Fruit fly (Drosophila melanogaster) whole organism, embryonic: ENCODE data around the gene CG31928.

Experiments
- Adf1 ChIP-seq: fragments of 200-800 bp; sonication (Bioruptor generic); IDR thresholded peaks from 2 replicates; pipeline ENCODE4 v1.3.6; 2022; ENCODE audit warnings: missing biosample characterization, missing genetic modification characterization
- Awh ChIP-seq: fragments of 200-800 bp; sonication (Bioruptor generic); IDR thresholded peaks from 2 replicates; pipeline ENCODE4, ENCODE4 v1.3.6; 2022; ENCODE audit warnings: missing biosample characterization, missing genetic modification characterization
- BEAF-32 ChIP-seq: fragments of 200-800 bp; sonication (Bioruptor generic); optimal IDR thresholded peaks from 3 replicates; lab custom pipeline; 2017; ENCODE audit warnings: missing biosample characterization, missing genetic modification characterization, mild to moderate bottlenecking, moderate library complexity, missing genetic modification reagents
- CG10462 ChIP-seq: fragments of 200-800 bp; sonication (Bioruptor generic); optimal IDR thresholded peaks from 2 replicates; lab custom pipeline; 2016; ENCODE audit warnings: missing biosample characterization, missing genetic modification characterization
- CG10654 ChIP-seq: fragments of 200-800 bp; sonication (Bioruptor generic); optimal IDR thresholded peaks from 2 replicates; lab custom pipeline; 2016; ENCODE audit warnings: missing biosample characterization, missing genetic modification characterization
- CG11085 ChIP-seq: fragments of 200-800 bp; sonication (Bioruptor generic); IDR thresholded peaks from 2 replicates; pipeline ENCODE4 v1.3.6; 2022; ENCODE audit warnings: missing biosample characterization, missing genetic modification characterization
- CG13424 ChIP-seq: fragments of 200-800 bp; sonication (Bioruptor generic); optimal IDR thresholded peaks from 2 replicates; lab custom pipeline; 2019; ENCODE audit warnings: missing biosample characterization, mild to moderate bottlenecking, missing genetic modification characterization, moderate library complexity
- CG14860 ChIP-seq: fragments of 200-800 bp; sonication (Bioruptor generic); IDR thresholded peaks from 3 replicates; pipeline ENCODE4 v1.3.6; 2022; ENCODE audit warnings: missing biosample characterization, missing genetic modification characterization; ENCODE audit not compliant: partially characterized antibody
- CG1792 ChIP-seq: fragments of 200-800 bp; sonication (Bioruptor generic); optimal IDR thresholded peaks from 2 replicates; lab custom pipeline; 2016; ENCODE audit warnings: missing biosample characterization, missing genetic modification characterization
- CG18011 ChIP-seq: fragments of 200-800 bp; sonication (Bioruptor generic); optimal IDR thresholded peaks from 2 replicates; lab custom pipeline; 2017; ENCODE audit warnings: missing biosample characterization, missing genetic modification characterization, mild to moderate bottlenecking, moderate library complexity, missing genotype
- CG31224 ChIP-seq: fragments of 200-800 bp; sonication (Bioruptor generic); IDR thresholded peaks from 2 replicates; pipeline ENCODE4 v1.3.6; 2022; ENCODE audit warnings: missing biosample characterization, missing genetic modification characterization
- CG5180 ChIP-seq: fragments of 200-800 bp; sonication (Bioruptor generic); optimal IDR thresholded peaks from 3 replicates; lab custom pipeline; 2017; ENCODE audit warnings: missing biosample characterization, missing genetic modification characterization, mild to moderate bottlenecking, moderate library complexity, missing genetic modification reagents
- CG6175 ChIP-seq: fragments of 200-800 bp; sonication (Bioruptor generic); IDR thresholded peaks from 3 replicates; pipeline ENCODE4 v1.3.6; 2022; ENCODE audit warnings: missing biosample characterization, missing genetic modification characterization
- CG7357 ChIP-seq: fragments of 200-800 bp; sonication (Bioruptor generic); IDR thresholded peaks from 3 replicates; pipeline ENCODE4 v1.3.6; 2022; ENCODE audit warnings: missing biosample characterization, missing genetic modification characterization
- CG7556 ChIP-seq: fragments of 200-800 bp; sonication (Bioruptor generic); optimal IDR thresholded peaks from 2 replicates; lab custom pipeline; 2017; ENCODE audit warnings: missing biosample characterization, mild to moderate bottlenecking, missing genetic modification characterization
- CG8944 ChIP-seq: fragments of 200-800 bp; sonication (Bioruptor generic); optimal IDR thresholded peaks from 3 replicates; lab custom pipeline; 2016; ENCODE audit warnings: missing biosample characterization, missing genetic modification characterization
- CTCF ChIP-seq: fragments of 200-800 bp; sonication (Bioruptor generic); optimal IDR thresholded peaks from 2 replicates; lab custom pipeline; 2017; ENCODE audit warnings: missing biosample characterization, mild to moderate bottlenecking, missing genetic modification characterization, moderate library complexity
- D19B ChIP-seq: fragments of 200-800 bp; sonication (Bioruptor generic); optimal IDR thresholded peaks from 2 replicates; lab custom pipeline; 2017; ENCODE audit warnings: missing biosample characterization, mild to moderate bottlenecking, missing genetic modification characterization
- Dip2 ChIP-seq: fragments of 200-800 bp; sonication (Bioruptor generic); IDR thresholded peaks from 2 replicates; pipeline ENCODE4 v1.3.6; 2022; ENCODE audit warnings: missing biosample characterization, missing genetic modification characterization
- Drgx ChIP-seq: fragments of 200-800 bp; sonication (Bioruptor generic); IDR thresholded peaks from 2 replicates; pipeline ENCODE4 v1.3.6; 2022; ENCODE audit warnings: missing biosample characterization, missing genetic modification characterization
- HHEX ChIP-seq: fragments of 200-800 bp; sonication (Bioruptor generic); optimal IDR thresholded peaks from 3 replicates; lab custom pipeline; 2017; ENCODE audit warnings: missing biosample characterization, mild to moderate bottlenecking, missing genetic modification characterization, missing genetic modification reagents
- MESR4 ChIP-seq: fragments of 200-800 bp; sonication (Bioruptor generic); optimal IDR thresholded peaks from 2 replicates; lab custom pipeline; 2018; ENCODE audit warnings: missing biosample characterization, mild to moderate bottlenecking, missing genetic modification characterization, moderate library complexity
- Neu2 ChIP-seq: fragments of 200-800 bp; sonication (Bioruptor generic); optimal IDR thresholded peaks from 3 replicates; lab custom pipeline; 2016; ENCODE audit warnings: missing biosample characterization, missing genetic modification characterization, borderline replicate concordance
- Optix ChIP-seq: fragments of 200-800 bp; sonication (Bioruptor generic); IDR thresholded peaks from 3 replicates; pipeline ENCODE4 v1.3.6; 2022; ENCODE audit warnings: missing biosample characterization, missing genetic modification characterization
- Usf ChIP-seq: fragments of 200-800 bp; sonication (Bioruptor generic); optimal IDR thresholded peaks from 2 replicates; lab custom pipeline; 2017; ENCODE audit warnings: missing genotype, missing biosample characterization, missing genetic modification characterization
- abd-A ChIP-seq: fragments of 200-800 bp; sonication (Bioruptor generic); optimal IDR thresholded peaks from 3 replicates; lab custom pipeline; 2019; ENCODE audit warnings: missing biosample characterization, mild to moderate bottlenecking, missing genetic modification characterization, moderate library complexity
- ci ChIP-seq: fragments of 200-800 bp; sonication (Bioruptor generic); IDR thresholded peaks from 3 replicates; pipeline ENCODE4 v1.3.6; 2022; ENCODE audit warnings: missing biosample characterization, missing genetic modification characterization
- da ChIP-seq: fragments of 200-800 bp; sonication (Bioruptor generic); optimal IDR thresholded peaks from 2 replicates; lab custom pipeline; 2016; ENCODE audit warnings: missing biosample characterization, missing genetic modification characterization
- dpn ChIP-seq, 2 experiments: fragments of 200-800 bp; sonication (Bioruptor generic); optimal IDR thresholded peaks; 3 replicates each; lab custom pipeline; 2016; ENCODE audit warnings: missing biosample characterization in 2 of 2, missing genetic modification characterization in 2 of 2
- fd3F ChIP-seq: fragments of 200-800 bp; sonication (Bioruptor generic); optimal IDR thresholded peaks from 2 replicates; lab custom pipeline; 2018; ENCODE audit warnings: missing biosample characterization, mild to moderate bottlenecking, missing genetic modification characterization, moderate library complexity
- ftz-f1 ChIP-seq: fragments of 200-800 bp; sonication (Bioruptor generic); optimal IDR thresholded peaks from 2 replicates; lab custom pipeline; 2016; ENCODE audit warnings: missing biosample characterization, missing genetic modification characterization
- hth ChIP-seq: fragments of >200 bp; optimal IDR thresholded peaks from 2 replicates; lab custom pipeline; 2017; ENCODE audit warnings: inconsistent platforms
- kah ChIP-seq: fragments of 200-800 bp; sonication (Bioruptor generic); optimal IDR thresholded peaks from 2 replicates; lab custom pipeline; 2018; ENCODE audit warnings: missing biosample characterization, mild to moderate bottlenecking, missing genetic modification characterization
- knrl ChIP-seq: fragments of 200-800 bp; sonication (Bioruptor generic); IDR thresholded peaks from 3 replicates; pipeline ENCODE4 v1.3.6; 2022; ENCODE audit warnings: missing biosample characterization, missing genetic modification characterization; ENCODE audit not compliant: partially characterized antibody
- nerfin-2 ChIP-seq: fragments of 200-800 bp; sonication (Bioruptor generic); IDR thresholded peaks from 2 replicates; pipeline ENCODE4 v1.3.6; 2022; ENCODE audit warnings: missing biosample characterization, missing genetic modification characterization; ENCODE audit not compliant: partially characterized antibody
- pan ChIP-seq, 4 experiments: fragments of >200 bp in 3 of 4; fragments of 200-800 bp in 1 of 4; sonication (Bioruptor generic) in 1 of 4; optimal IDR thresholded peaks in 3 of 4; IDR thresholded peaks in 1 of 4; 2 replicates each; pipeline versions ENCODE4 v1.3.6 to Lab custom; 2017 to 2022; ENCODE audit warnings: missing biosample characterization in 2 of 4, missing genetic modification characterization in 2 of 4, mixed read lengths in 1 of 4
- pfk ChIP-seq: fragments of 200-800 bp; sonication (Bioruptor generic); optimal IDR thresholded peaks from 2 replicates; lab custom pipeline; 2018; ENCODE audit warnings: missing biosample characterization, mild to moderate bottlenecking, missing genetic modification characterization, moderate library complexity
- pros ChIP-seq: fragments of 200-800 bp; sonication (Bioruptor generic); optimal IDR thresholded peaks from 3 replicates; lab custom pipeline; 2019; ENCODE audit warnings: missing biosample characterization, mild to moderate bottlenecking, missing genetic modification characterization, moderate library complexity
- pum ChIP-seq: fragments of 200-800 bp; sonication (Bioruptor generic); optimal IDR thresholded peaks from 2 replicates; lab custom pipeline; 2016; ENCODE audit warnings: missing biosample characterization, missing genetic modification characterization
- ranshi ChIP-seq: fragments of 200-800 bp; sonication (Bioruptor generic); IDR thresholded peaks from 2 replicates; pipeline ENCODE4 v1.3.6; 2022; ENCODE audit warnings: missing biosample characterization, missing genetic modification characterization
- salm ChIP-seq: fragments of 200-800 bp; sonication (Bioruptor generic); optimal IDR thresholded peaks from 2 replicates; lab custom pipeline; 2018; ENCODE audit warnings: missing biosample characterization, mild to moderate bottlenecking, missing genetic modification characterization
- scrt ChIP-seq: fragments of 200-800 bp; sonication (Bioruptor generic); optimal IDR thresholded peaks from 2 replicates; lab custom pipeline; 2018; ENCODE audit warnings: missing biosample characterization, mild to moderate bottlenecking, missing genetic modification characterization, moderate library complexity
- sens-2 ChIP-seq: fragments of 200-800 bp; sonication (Bioruptor generic); IDR thresholded peaks from 2 replicates; pipeline ENCODE4 v1.3.6; 2022; ENCODE audit warnings: missing biosample characterization, missing genetic modification characterization
- stc ChIP-seq: fragments of 200-800 bp; sonication (Bioruptor generic); IDR thresholded peaks from 2 replicates; pipeline ENCODE4 v1.3.6; 2022; ENCODE audit warnings: missing biosample characterization, missing genetic modification characterization
- toy ChIP-seq: fragments of 200-800 bp; sonication (Bioruptor generic); IDR thresholded peaks from 2 replicates; pipeline ENCODE4 v1.3.6; 2022; ENCODE audit warnings: missing biosample characterization, missing genetic modification characterization
- trh ChIP-seq: fragments of 200-800 bp; sonication (Bioruptor generic); optimal IDR thresholded peaks from 2 replicates; lab custom pipeline; 2016; ENCODE audit warnings: missing biosample characterization, missing genetic modification characterization
- unpg ChIP-seq: fragments of 200-800 bp; sonication (Bioruptor generic); optimal IDR thresholded peaks from 3 replicates; lab custom pipeline; 2018; ENCODE audit warnings: missing biosample characterization, mild to moderate bottlenecking, missing genetic modification characterization, moderate library complexity
- vfl ChIP-seq: fragments of 200-800 bp; sonication (Bioruptor generic); optimal IDR thresholded peaks from 2 replicates; lab custom pipeline; 2016; ENCODE audit warnings: missing biosample characterization, missing genetic modification characterization
- vvl ChIP-seq: fragments of 200-800 bp; sonication (Bioruptor generic); IDR thresholded peaks from 2 replicates; pipeline ENCODE4 v1.3.6; 2022; ENCODE audit warnings: missing biosample characterization, missing genetic modification characterization
- zen2 ChIP-seq: fragments of 200-800 bp; sonication (Bioruptor generic); IDR thresholded peaks from 3 replicates; pipeline ENCODE4 v1.3.6; 2022; ENCODE audit warnings: missing biosample characterization, missing genetic modification characterization; ENCODE audit not compliant: partially characterized antibody

Gene CG31928

DNA sequence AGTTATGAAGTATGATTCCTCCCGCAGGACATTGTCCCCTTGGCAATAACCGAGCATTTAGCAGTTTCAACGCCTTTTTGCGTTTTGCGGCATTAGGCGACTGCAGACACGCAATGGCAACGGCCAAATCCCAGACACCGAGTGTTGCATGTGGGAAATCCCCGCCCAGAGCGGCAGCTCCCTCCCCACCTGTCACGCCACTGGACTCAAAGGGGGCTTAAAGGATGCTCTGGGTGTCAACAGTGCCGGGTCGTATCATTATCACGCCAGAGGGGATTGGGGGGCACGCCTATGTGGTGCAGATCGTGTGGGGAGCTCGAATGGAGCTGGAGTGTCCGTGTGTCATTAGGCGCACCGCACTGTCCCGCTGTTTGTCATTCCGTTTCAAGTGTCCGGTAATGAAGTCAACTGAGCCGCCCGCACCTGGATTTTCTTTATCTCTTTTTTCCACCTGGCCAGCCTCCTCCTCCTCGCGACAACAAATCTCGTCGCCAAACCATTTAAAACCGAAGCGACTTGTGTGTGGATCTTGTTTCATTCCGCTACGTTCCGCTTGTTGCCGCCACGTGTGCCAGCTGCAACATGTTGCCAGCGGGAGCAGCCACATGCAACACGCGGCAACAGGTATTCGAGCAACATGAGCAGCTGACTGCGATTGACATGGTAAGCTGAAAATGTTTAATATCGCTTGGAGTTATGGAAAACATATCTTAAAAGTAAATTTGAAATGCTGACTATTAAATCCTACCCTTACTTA lies 31.5 kb upstream of the CG31928 start (continued):
- TF ChIP-seq CG7556 (GFP tag; lab: Kevin White, UChicago), result no peak
- TF ChIP-seq ci (GFP tag; lab: Robert Waterston, UW), result peak; percentile 46; the same call in 1 of the 3 replicates
- TF ChIP-seq Usf (GFP tag; lab: Kevin White, UChicago), result no peak
- TF ChIP-seq CG18011 (GFP tag; lab: Kevin White, UChicago), result no peak
- TF ChIP-seq knrl (GFP tag; lab: Robert Waterston, UW), result no peak
- TF ChIP-seq toy (GFP tag; lab: Robert Waterston, UW), result no peak
- TF ChIP-seq Dip2 (GFP tag; lab: Robert Waterston, UW), result no peak
- no peak for TF ChIP-seq MESR4 (GFP tag; lab: Kevin White, UChicago)
- TF ChIP-seq pum (GFP tag; lab: Kevin White, UChicago), result no peak
- TF ChIP-seq CG8944 (GFP tag; lab: Kevin White, UChicago), result no peak
- TF ChIP-seq CG7357 (GFP tag; lab: Robert Waterston, UW), result no peak
- no peak for TF ChIP-seq ranshi (GFP tag; lab: Robert Waterston, UW)
- TF ChIP-seq CG14860 (GFP tag; lab: Robert Waterston, UW), result no peak
- no peak for TF ChIP-seq abd-A (tag; lab: Kevin White, UChicago)
- no peak for TF ChIP-seq da (GFP tag; lab: Kevin White, UChicago)
- no peak for TF ChIP-seq CG13424
- no peak for TF ChIP-seq trh
- no peak for TF ChIP-seq zen2 (GFP tag; lab: Robert Waterston, UW)
- 0 out of 2 replicates have a peak, but pooled peaks have one; percentile 23 for TF ChIP-seq Awh (GFP tag; lab: Robert Waterston, UW)
- TF ChIP-seq HHEX (GFP tag; lab: Kevin White, UChicago), result no peak
- TF ChIP-seq CG6175 (GFP tag; lab: Robert Waterston, UW), result peak; percentile 41; the same call in 1 of the 3 replicates
- no peak for TF ChIP-seq nerfin-2 (GFP tag; lab: Robert Waterston, UW)
- no peak for TF ChIP-seq dpn (GFP tag; optimal IDR thresholded peaks at IDR 0.05; lab: Kevin White, UChicago)
- no peak for TF ChIP-seq Optix (GFP tag; lab: Robert Waterston, UW)
- no peak for TF ChIP-seq CG10462
- no peak for TF ChIP-seq pros (GFP tag; lab: Kevin White, UChicago)
- no peak for TF ChIP-seq vfl (GFP tag; lab: Kevin White, UChicago)
- TF ChIP-seq Drgx (GFP tag; lab: Robert Waterston, UW), result no peak
- TF ChIP-seq hth, result no peak
- no peak for TF ChIP-seq CG11085 (GFP tag; lab: Robert Waterston, UW)
- peak; percentile 76 for TF ChIP-seq kah (GFP tag; lab: Kevin White, UChicago)
- no peak for TF ChIP-seq BEAF-32
- TF ChIP-seq pfk (GFP tag; lab: Kevin White, UChicago), result peak; percentile 96
- no peak for TF ChIP-seq Neu2 (GFP tag; lab: Kevin White, UChicago)
- no peak for TF ChIP-seq CTCF (GFP tag; lab: Kevin White, UChicago)
- no peak for TF ChIP-seq CG10654
- TF ChIP-seq unpg (GFP tag; lab: Kevin White, UChicago), result no peak
- no peak for TF ChIP-seq D19B (GFP tag; lab: Kevin White, UChicago)
- TF ChIP-seq CG31224 (GFP tag; lab: Robert Waterston, UW), result no peak
- no peak for TF ChIP-seq fd3F
- no peak for TF ChIP-seq vvl
- TF ChIP-seq pan (optimal IDR thresholded peaks at IDR 0.05; lab: Kevin White, UChicago), result no peak
- TF ChIP-seq pan (GFP tag; optimal IDR thresholded peaks at IDR 0.05 in 1 of 2, IDR thresholded peaks at IDR 0.05 in 1 of 2), result no peak
- no peak for TF ChIP-seq ftz-f1 (GFP tag; lab: Kevin White, UChicago)
- peak; percentile 72 for TF ChIP-seq CG5180 (GFP tag; lab: Kevin White, UChicago)
- no peak for TF ChIP-seq CG1792 (GFP tag; lab: Kevin White, UChicago)
- no peak for TF ChIP-seq stc (GFP tag; lab: Robert Waterston, UW)
- no peak for TF ChIP-seq sens-2 (GFP tag; lab: Robert Waterston, UW)
- no peak for TF ChIP-seq salm
- peak; percentile 94 for TF ChIP-seq scrt (GFP tag; lab: Kevin White, UChicago)
- no peak for TF ChIP-seq Adf1 (GFP tag; lab: Robert Waterston, UW)
